Fruit fly (Drosophila melanogaster) whole organism, embryonic: ENCODE results near the gene CG17329.

Source experiments
- Aef1 ChIP-seq: fragments of 200-800 bp; sonication (Bioruptor generic); IDR thresholded peaks from 3 replicates; pipeline ENCODE4 v1.3.6; 2022; ENCODE audit warnings: missing biosample characterization, missing genetic modification characterization
- CG10543 ChIP-seq: fragments of 200-800 bp; sonication (Bioruptor generic); optimal IDR thresholded peaks from 3 replicates; lab custom pipeline; 2017; ENCODE audit warnings: missing biosample characterization, mild to moderate bottlenecking, missing genetic modification characterization, moderate library complexity
- CG11504 ChIP-seq: fragments of 200-800 bp; sonication (Bioruptor generic); optimal IDR thresholded peaks from 3 replicates; lab custom pipeline; 2019; ENCODE audit warnings: missing biosample characterization, mild to moderate bottlenecking, missing genetic modification characterization, moderate library complexity
- CG12769 ChIP-seq: fragments of 200-800 bp; sonication (Bioruptor generic); optimal IDR thresholded peaks from 2 replicates; lab custom pipeline; 2019; ENCODE audit warnings: missing biosample characterization, mild to moderate bottlenecking, missing genetic modification characterization, moderate library complexity
- CG13894 ChIP-seq: fragments of 200-800 bp; sonication (Bioruptor generic); optimal IDR thresholded peaks from 3 replicates; lab custom pipeline; 2018; ENCODE audit warnings: missing biosample characterization, mild to moderate bottlenecking, missing genetic modification characterization, moderate library complexity
- CG17912 ChIP-seq: fragments of 200-800 bp; sonication (Bioruptor generic); optimal IDR thresholded peaks from 2 replicates; lab custom pipeline; 2018; ENCODE audit warnings: missing biosample characterization, mild to moderate bottlenecking, missing genetic modification characterization
- CG1832 ChIP-seq: fragments of 200-800 bp; sonication (Bioruptor generic); optimal IDR thresholded peaks from 2 replicates; lab custom pipeline; 2017; ENCODE audit warnings: missing biosample characterization, mild to moderate bottlenecking, missing genetic modification characterization, inconsistent platforms
- CG34376 ChIP-seq: fragments of 200-800 bp; sonication (Bioruptor generic); optimal IDR thresholded peaks from 2 replicates; lab custom pipeline; 2018; ENCODE audit warnings: missing biosample characterization, mild to moderate bottlenecking, missing genetic modification characterization
- CG5180 ChIP-seq: fragments of 200-800 bp; sonication (Bioruptor generic); optimal IDR thresholded peaks from 3 replicates; lab custom pipeline; 2017; ENCODE audit warnings: missing biosample characterization, missing genetic modification characterization, mild to moderate bottlenecking, moderate library complexity, missing genetic modification reagents
- CG6854 ChIP-seq: fragments of 200-800 bp; sonication (Bioruptor generic); optimal IDR thresholded peaks from 3 replicates; lab custom pipeline; 2017; ENCODE audit warnings: missing biosample characterization, mild to moderate bottlenecking, missing genetic modification characterization
- CG7987 ChIP-seq: fragments of 200-800 bp; sonication (Bioruptor generic); optimal IDR thresholded peaks from 2 replicates; lab custom pipeline; 2018; ENCODE audit warnings: missing biosample characterization, mild to moderate bottlenecking, missing genetic modification characterization, moderate library complexity
- CG8290 ChIP-seq, 3 experiments: fragments of 200-800 bp; sonication (Bioruptor generic); optimal IDR thresholded peaks; 2 replicates each; lab custom pipeline; 2016 to 2019; ENCODE audit warnings: missing biosample characterization in 3 of 3, missing genetic modification characterization in 3 of 3, mild to moderate bottlenecking in 2 of 3, moderate library complexity in 1 of 3
- CG8478 ChIP-seq: fragments of >200 bp; optimal IDR thresholded peaks from 2 replicates; lab custom pipeline; 2018
- CHES-1-like ChIP-seq: fragments of 200-800 bp; sonication (Bioruptor generic); optimal IDR thresholded peaks from 2 replicates; lab custom pipeline; 2016; ENCODE audit warnings: missing biosample characterization, missing genetic modification characterization
- CTCF ChIP-seq: fragments of 200-800 bp; sonication (Bioruptor generic); optimal IDR thresholded peaks from 2 replicates; lab custom pipeline; 2017; ENCODE audit warnings: missing biosample characterization, mild to moderate bottlenecking, missing genetic modification characterization, moderate library complexity
- CrebB ChIP-seq: fragments of 200-800 bp; sonication (Bioruptor generic); optimal IDR thresholded peaks from 3 replicates; lab custom pipeline; 2018; ENCODE audit warnings: missing biosample characterization, mild to moderate bottlenecking, missing genetic modification characterization
- Deaf1 ChIP-seq: fragments of 200-800 bp; optimal IDR thresholded peaks from 3 replicates; lab custom pipeline; 2019; ENCODE audit warnings: missing biosample characterization, mild to moderate bottlenecking, missing genetic modification characterization, moderate library complexity
- Dp ChIP-seq: fragments of 200-800 bp; sonication (Bioruptor generic); optimal IDR thresholded peaks from 2 replicates; lab custom pipeline; 2018; ENCODE audit warnings: missing biosample characterization, mild to moderate bottlenecking, missing genetic modification characterization, moderate library complexity
- Ets65A ChIP-seq: fragments of 200-800 bp; sonication (Bioruptor generic); peaks from one replicate; lab custom pipeline; 2016; ENCODE audit warnings: missing biosample characterization, missing genetic modification characterization
- Fer1 ChIP-seq: fragments of 200-800 bp; sonication (Bioruptor generic); optimal IDR thresholded peaks from 2 replicates; lab custom pipeline; 2017; ENCODE audit warnings: missing biosample characterization, mild to moderate bottlenecking, missing genetic modification characterization
- HLHmδ ChIP-seq: fragments of 200-800 bp; sonication (Bioruptor generic); optimal IDR thresholded peaks from 2 replicates; lab custom pipeline; 2018; ENCODE audit warnings: missing biosample characterization, mild to moderate bottlenecking, missing genetic modification characterization, moderate library complexity
- HmgZ ChIP-seq: fragments of 200-800 bp; sonication (Bioruptor generic); optimal IDR thresholded peaks from 2 replicates; lab custom pipeline; 2018; ENCODE audit warnings: missing biosample characterization, mild to moderate bottlenecking, missing genetic modification characterization
- Hr78 ChIP-seq, 2 experiments: fragments of 200-800 bp in 1 of 2; fragments of >200 bp in 1 of 2; sonication (Bioruptor generic) in 1 of 2; optimal IDR thresholded peaks; 2 replicates each; lab custom pipeline; 2017 to 2019; ENCODE audit warnings: missing biosample characterization in 2 of 2, missing genetic modification characterization in 2 of 2, mild to moderate bottlenecking in 1 of 2, moderate library complexity in 1 of 2
- Med ChIP-seq: fragments of 200-800 bp; sonication (Bioruptor generic); peaks from one replicate; lab custom pipeline; 2016; ENCODE audit warnings: missing biosample characterization, missing genetic modification characterization, mild to moderate bottlenecking, inconsistent platforms, moderate library complexity
- Side ChIP-seq: fragments of 200-800 bp; sonication (Bioruptor generic); optimal IDR thresholded peaks from 2 replicates; lab custom pipeline; 2016; ENCODE audit warnings: missing biosample characterization, missing genetic modification characterization
- Ssrp ChIP-seq: fragments of 200-800 bp; sonication (Bioruptor generic); optimal IDR thresholded peaks from 2 replicates; lab custom pipeline; 2018; ENCODE audit warnings: missing biosample characterization, mild to moderate bottlenecking, missing genetic modification characterization, moderate library complexity
- Stat92E ChIP-seq, 3 experiments: fragments of >200 bp in 2 of 3; fragments of 200-800 bp in 1 of 3; sonication (Bioruptor generic) in 1 of 3; optimal IDR thresholded peaks; 2 replicates each; lab custom pipeline; 2017 to 2019; ENCODE audit warnings: missing biosample characterization in 3 of 3, missing genetic modification characterization in 3 of 3, mild to moderate bottlenecking in 1 of 3, moderate library complexity in 1 of 3
- Trl ChIP-seq, 3 experiments: fragments of >200 bp in 2 of 3; fragments of 200-800 bp in 1 of 3; sonication (Bioruptor generic) in 1 of 3; optimal IDR thresholded peaks; 2 replicates in 1 of 3; 3 replicates in 2 of 3; lab custom pipeline; 2016 to 2017; ENCODE audit warnings: missing biosample characterization in 1 of 3, missing genetic modification characterization in 1 of 3
- ash1 ChIP-seq: fragments of 200-800 bp; sonication (Bioruptor generic); optimal IDR thresholded peaks from 2 replicates; lab custom pipeline; 2018; ENCODE audit warnings: missing biosample characterization, mild to moderate bottlenecking, missing genetic modification characterization
- bigmax ChIP-seq: fragments of 200-800 bp; sonication (Bioruptor generic); optimal IDR thresholded peaks from 2 replicates; lab custom pipeline; 2018; ENCODE audit warnings: missing biosample characterization, mild to moderate bottlenecking, missing genetic modification characterization
- cg ChIP-seq: fragments of 200-800 bp; sonication (Bioruptor generic); optimal IDR thresholded peaks from 3 replicates; lab custom pipeline; 2019; ENCODE audit warnings: missing biosample characterization, mild to moderate bottlenecking, missing genetic modification characterization, moderate library complexity
- chn ChIP-seq: fragments of 200-800 bp; sonication (Bioruptor generic); optimal IDR thresholded peaks from 2 replicates; lab custom pipeline; 2016; ENCODE audit warnings: missing biosample characterization, missing genetic modification characterization
- cwo ChIP-seq: fragments of 200-800 bp; sonication (Bioruptor generic); optimal IDR thresholded peaks from 3 replicates; lab custom pipeline; 2017; ENCODE audit warnings: missing biosample characterization, missing genetic modification characterization, mild to moderate bottlenecking, moderate library complexity, missing genetic modification reagents
- da ChIP-seq: fragments of 200-800 bp; sonication (Bioruptor generic); optimal IDR thresholded peaks from 2 replicates; lab custom pipeline; 2016; ENCODE audit warnings: missing biosample characterization, missing genetic modification characterization
- dm ChIP-seq: fragments of 200-800 bp; sonication (Bioruptor generic); optimal IDR thresholded peaks from 3 replicates; lab custom pipeline; 2016; ENCODE audit warnings: missing biosample characterization, missing genetic modification characterization
- fd3F ChIP-seq: fragments of 200-800 bp; sonication (Bioruptor generic); optimal IDR thresholded peaks from 2 replicates; lab custom pipeline; 2018; ENCODE audit warnings: missing biosample characterization, mild to moderate bottlenecking, missing genetic modification characterization, moderate library complexity
- ftz-f1 ChIP-seq: fragments of 200-800 bp; sonication (Bioruptor generic); optimal IDR thresholded peaks from 2 replicates; lab custom pipeline; 2016; ENCODE audit warnings: missing biosample characterization, missing genetic modification characterization
- gro ChIP-seq: fragments of 200-800 bp; sonication (Bioruptor generic); optimal IDR thresholded peaks from 2 replicates; lab custom pipeline; 2016; ENCODE audit warnings: missing biosample characterization, missing genetic modification characterization
- h ChIP-seq: fragments of >200 bp; optimal IDR thresholded peaks from 2 replicates; lab custom pipeline; 2017
- kah ChIP-seq: fragments of 200-800 bp; sonication (Bioruptor generic); optimal IDR thresholded peaks from 2 replicates; lab custom pipeline; 2018; ENCODE audit warnings: missing biosample characterization, mild to moderate bottlenecking, missing genetic modification characterization
- luna ChIP-seq: fragments of 200-800 bp; sonication (Bioruptor generic); optimal IDR thresholded peaks from 2 replicates; lab custom pipeline; 2016; ENCODE audit warnings: missing biosample characterization, missing genetic modification characterization
- nau ChIP-seq: fragments of 200-800 bp; sonication (Bioruptor generic); optimal IDR thresholded peaks from 3 replicates; lab custom pipeline; 2017; ENCODE audit warnings: missing biosample characterization, mild to moderate bottlenecking, missing genetic modification characterization, missing genetic modification reagents
- nom ChIP-seq: fragments of 200-800 bp; sonication (Bioruptor generic); optimal IDR thresholded peaks from 2 replicates; lab custom pipeline; 2017; ENCODE audit warnings: missing biosample characterization, missing genetic modification characterization, mild to moderate bottlenecking, moderate library complexity, missing genetic modification reagents
- pan ChIP-seq, 4 experiments: fragments of >200 bp in 3 of 4; fragments of 200-800 bp in 1 of 4; sonication (Bioruptor generic) in 1 of 4; optimal IDR thresholded peaks in 3 of 4; IDR thresholded peaks in 1 of 4; 2 replicates each; pipeline versions ENCODE4 v1.3.6 to Lab custom; 2017 to 2022; ENCODE audit warnings: missing biosample characterization in 2 of 4, missing genetic modification characterization in 2 of 4, mixed read lengths in 1 of 4
- pfk ChIP-seq: fragments of 200-800 bp; sonication (Bioruptor generic); optimal IDR thresholded peaks from 2 replicates; lab custom pipeline; 2018; ENCODE audit warnings: missing biosample characterization, mild to moderate bottlenecking, missing genetic modification characterization, moderate library complexity
- run ChIP-seq: fragments of 200-800 bp; sonication (Bioruptor generic); optimal IDR thresholded peaks from 3 replicates; lab custom pipeline; 2018; ENCODE audit warnings: missing biosample characterization, mild to moderate bottlenecking, missing genetic modification characterization
- sd ChIP-seq: fragments of 200-800 bp; sonication (Bioruptor generic); optimal IDR thresholded peaks from 3 replicates; lab custom pipeline; 2018; ENCODE audit warnings: missing biosample characterization, mild to moderate bottlenecking, missing genetic modification characterization, moderate library complexity
- sug ChIP-seq: fragments of 200-800 bp; optimal IDR thresholded peaks from 2 replicates; lab custom pipeline; 2019; ENCODE audit warnings: missing biosample characterization, mild to moderate bottlenecking, missing genetic modification characterization, moderate library complexity
- twi ChIP-seq: fragments of 200-800 bp; optimal IDR thresholded peaks from 2 replicates; lab custom pipeline; 2019; ENCODE audit warnings: missing biosample characterization, mild to moderate bottlenecking, missing genetic modification characterization, moderate library complexity

CG17329 gene

dm6 chr2L:16271486-16271806, 19.6 kb upstream of the CG17329 start:
- TF ChIP-seq CG13894 = peak; percentile 55
- no peak for TF ChIP-seq fd3F
- no peak for TF ChIP-seq Ssrp (tag; lab: Kevin White, UChicago)
- peak; percentile 98 for TF ChIP-seq cg
- peak; percentile 89 for TF ChIP-seq CG1832 (GFP tag; lab: Kevin White, UChicago)
- peak; percentile 6 for TF ChIP-seq Side (GFP tag; lab: Kevin White, UChicago)
- peak; percentile 86 for TF ChIP-seq HLHmδ (GFP tag; lab: Kevin White, UChicago)
- peak; percentile 13 for TF ChIP-seq CG11504 (tag; lab: Kevin White, UChicago)
- peak; percentile 44 for TF ChIP-seq CG34376 (GFP tag; lab: Kevin White, UChicago)
- TF ChIP-seq Trl (optimal IDR thresholded peaks at IDR 0.05; lab: Kevin White, UChicago) = peak; percentile 66 to 89
- TF ChIP-seq Trl (GFP tag; optimal IDR thresholded peaks at IDR 0.05; lab: Kevin White, UChicago) = no peak
- TF ChIP-seq CTCF = peak; percentile 5
- TF ChIP-seq Deaf1 = peak; percentile 4
- no peak for TF ChIP-seq Aef1 (GFP tag; lab: Robert Waterston, UW)
- no peak for TF ChIP-seq Ets65A (GFP tag; lab: Kevin White, UChicago)
- no peak for TF ChIP-seq CG8290 (GFP tag; optimal IDR thresholded peaks at IDR 0.05; lab: Kevin White, UChicago)
- TF ChIP-seq CG8290 (tag; optimal IDR thresholded peaks at IDR 0.05; lab: Kevin White, UChicago) = peak in 1 of 2 experiments; percentile 63
- TF ChIP-seq Hr78 (GFP tag; optimal IDR thresholded peaks at IDR 0.05; lab: Kevin White, UChicago) = peak in 1 of 2 experiments; percentile 20
- TF ChIP-seq CG12769 (tag; lab: Kevin White, UChicago) = peak; percentile 97
- TF ChIP-seq sug (tag; lab: Kevin White, UChicago) = peak; percentile 71
- TF ChIP-seq cwo = peak; percentile 50
- no peak for TF ChIP-seq pan (optimal IDR thresholded peaks at IDR 0.05; lab: Kevin White, UChicago)
- TF ChIP-seq pan (GFP tag; optimal IDR thresholded peaks at IDR 0.05 in 1 of 2, IDR thresholded peaks at IDR 0.05 in 1 of 2) = no peak
- peak; percentile 62 for TF ChIP-seq dm
- peak; percentile 51 for TF ChIP-seq nau (GFP tag; lab: Kevin White, UChicago)
- TF ChIP-seq luna (GFP tag; lab: Kevin White, UChicago) = peak; percentile 13
- peak; percentile 17 for TF ChIP-seq CG6854 (GFP tag; lab: Kevin White, UChicago)
- no peak for TF ChIP-seq h (lab: Kevin White, UChicago)
- peak; percentile 33 for TF ChIP-seq Fer1 (GFP tag; lab: Kevin White, UChicago)
- peak; percentile 71 for TF ChIP-seq CG10543 (GFP tag; lab: Kevin White, UChicago)
- TF ChIP-seq gro (GFP tag; lab: Kevin White, UChicago) = peak; percentile 21
- peak; percentile 43 for TF ChIP-seq ash1
- TF ChIP-seq Med (GFP tag; lab: Kevin White, UChicago) = peak; percentile 78
- TF ChIP-seq ftz-f1 = peak; percentile 89
- peak; percentile 62 for TF ChIP-seq chn (GFP tag; lab: Kevin White, UChicago)
- TF ChIP-seq CG17912 (GFP tag; lab: Kevin White, UChicago) = peak; percentile 6
- peak; percentile 55 for TF ChIP-seq da (GFP tag; lab: Kevin White, UChicago)
- TF ChIP-seq twi = peak; percentile 90
- peak; percentile 1 for TF ChIP-seq CG5180 (GFP tag; lab: Kevin White, UChicago)
- TF ChIP-seq bigmax (GFP tag; lab: Kevin White, UChicago) = peak; percentile 17
- TF ChIP-seq CHES-1-like = no peak
- peak; percentile 41 for TF ChIP-seq nom (GFP tag; lab: Kevin White, UChicago)
- TF ChIP-seq CG7987 (GFP tag; lab: Kevin White, UChicago) = peak; percentile 81
- peak; percentile 88 for TF ChIP-seq sd (tag; lab: Kevin White, UChicago)
- TF ChIP-seq CG8478 (lab: Kevin White, UChicago) = peak; percentile 63
- peak; percentile 16 for TF ChIP-seq CrebB
- TF ChIP-seq run (tag; lab: Kevin White, UChicago) = peak; percentile 65
- peak; percentile 21 for TF ChIP-seq Dp (GFP tag; lab: Kevin White, UChicago)
- TF ChIP-seq Stat92E (GFP tag; optimal IDR thresholded peaks at IDR 0.05; lab: Kevin White, UChicago) = no peak
- TF ChIP-seq HmgZ (tag; lab: Kevin White, UChicago) = peak; percentile 19
- peak; percentile 23 for TF ChIP-seq kah (GFP tag; lab: Kevin White, UChicago)
- TF ChIP-seq pfk (GFP tag; lab: Kevin White, UChicago) = peak; percentile 89
